Worm (Caenorhabditis elegans) whole organism, midembryonic: ENCODE measurements around the gene gcy-8.

Experiments
- T22C8.4 ChIP-seq: fragments of 200-800 bp; sonication (Bioruptor generic); IDR thresholded peaks from 2 replicates; pipeline ENCODE4 v1.3.6; 2022; ENCODE audit warnings: missing genetic modification characterization, missing compliant biosample characterization
- cog-1 ChIP-seq: sonication (generic microtip); optimal IDR thresholded peaks from 2 replicates; lab custom pipeline; 2016; ENCODE audit warnings: missing genetic modification characterization, missing compliant biosample characterization
- flt-1 ChIP-seq: fragments of 200-800 bp; sonication (Bioruptor generic); IDR thresholded peaks from 2 replicates; pipeline ENCODE4 v1.3.6; 2022; ENCODE audit warnings: missing genetic modification characterization, missing compliant biosample characterization
- klf-2 ChIP-seq: fragments of 200-800 bp; sonication (Bioruptor generic); conservative IDR thresholded peaks from 2 replicates; pipeline ENCODE4 v1.3.6; 2022; ENCODE audit warnings: missing genetic modification reagents, missing genetic modification characterization, missing compliant biosample characterization
- med-1 ChIP-seq: sonication (generic microtip); optimal IDR thresholded peaks from 2 replicates; lab custom pipeline; 2017; ENCODE audit warnings: missing genetic modification characterization, mild to moderate bottlenecking, missing compliant biosample characterization, antibody characterized with exemption, missing genetic modification reagents; ENCODE audit not compliant: insufficient read depth
- ref-1 ChIP-seq: fragments of 200-800 bp; sonication (Bioruptor generic); conservative IDR thresholded peaks from 2 replicates; pipeline ENCODE4 v1.3.6; 2022; ENCODE audit warnings: missing genetic modification reagents, missing genetic modification characterization, missing compliant biosample characterization
- tab-1 ChIP-seq: fragments of 200-800 bp; sonication (Bioruptor generic); IDR thresholded peaks from 2 replicates; pipeline ENCODE4 v1.3.6; 2022; ENCODE audit warnings: missing genetic modification characterization, missing compliant biosample characterization
- ztf-23 ChIP-seq: fragments of 200-800 bp; sonication (Bioruptor generic); IDR thresholded peaks from 2 replicates; pipeline ENCODE4 v1.3.6; 2022; ENCODE audit warnings: missing genetic modification reagents, missing genetic modification characterization, missing compliant biosample characterization
- ztf-29 ChIP-seq: fragments of 200-800 bp; sonication (Bioruptor generic); IDR thresholded peaks from 2 replicates; pipeline ENCODE4 v1.3.6; 2022; ENCODE audit warnings: missing genetic modification reagents, missing genetic modification characterization, missing compliant biosample characterization

gcy-8 gene

ce11 chrIV:7927852-7928251, at the start of gene gcy-8:
Gene gcy-8, plus strand, starts transcription at chrIV:7928152.
- no peak for TF ChIP-seq med-1 (GFP tag; lab: Kevin White, UChicago)
- TF ChIP-seq klf-2 (GFP tag; lab: Robert Waterston, UW): no peak
- no peak for TF ChIP-seq ztf-29 (GFP tag; lab: Robert Waterston, UW)
- no peak for TF ChIP-seq tab-1
- no peak for TF ChIP-seq ref-1 (GFP tag; lab: Robert Waterston, UW)
- TF ChIP-seq cog-1 (tag; lab: Kevin White, UChicago): no peak
- no peak for TF ChIP-seq flt-1 (GFP tag; lab: Robert Waterston, UW)
- no peak for TF ChIP-seq T22C8.4 (GFP tag; lab: Robert Waterston, UW)
- no peak for TF ChIP-seq ztf-23

DNA sequence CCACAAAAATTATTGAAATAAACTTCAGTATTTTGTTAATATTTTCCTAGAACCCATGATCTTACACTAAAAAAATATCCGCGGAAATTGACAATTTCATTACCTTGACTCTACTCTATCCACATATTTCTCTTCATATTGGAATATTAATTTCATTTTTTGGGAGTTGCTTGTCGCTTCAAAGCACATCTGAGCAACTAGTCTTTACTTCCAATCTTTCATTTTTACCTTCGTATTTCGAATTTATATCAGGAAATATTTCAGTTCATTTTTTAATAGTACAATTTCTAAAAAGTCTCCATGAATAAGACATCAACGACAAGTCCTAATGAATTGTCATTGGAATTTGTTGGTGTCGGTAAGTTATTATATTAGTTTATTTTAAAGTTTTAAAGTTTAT, 48.9 kb upstream of the gcy-8 start, which contains the start of gene srt-73:
Gene srt-73 (plus strand): TSS at position 301 of the 400 bp plus-strand sequence.
- TF ChIP-seq T22C8.4 (GFP tag; lab: Robert Waterston, UW): no peak
- no peak for TF ChIP-seq klf-2 (GFP tag; lab: Robert Waterston, UW)
- TF ChIP-seq med-1 (GFP tag; lab: Kevin White, UChicago): no peak

DNA sequence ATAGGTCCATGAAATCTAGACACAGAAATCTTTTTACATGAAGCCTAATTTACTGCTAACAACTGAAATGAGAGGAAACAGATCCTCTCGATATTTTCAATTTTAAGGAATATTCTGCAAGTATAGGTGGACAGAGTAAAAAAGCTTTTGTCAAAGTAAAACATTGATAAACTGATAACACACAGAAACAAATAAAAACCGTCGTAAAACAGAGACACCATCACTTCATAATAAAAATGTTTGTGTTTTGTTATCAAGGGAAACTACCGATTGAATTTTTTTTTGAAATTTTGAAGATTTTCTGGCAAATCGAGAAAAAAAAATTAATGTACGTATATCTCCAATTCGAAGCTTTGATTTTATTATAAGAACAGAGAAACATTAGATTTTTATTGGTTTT, 46.8 kb upstream of the gcy-8 start:
- TF ChIP-seq med-1 (GFP tag; lab: Kevin White, UChicago) (no peak), ztf-29 (GFP tag; lab: Robert Waterston, UW) (no peak), flt-1 (GFP tag; lab: Robert Waterston, UW) (no peak)

- TF ChIP-seq flt-1 (GFP tag; lab: Robert Waterston, UW) (no peak), klf-2 (GFP tag; lab: Robert Waterston, UW) (no peak), med-1 (GFP tag; lab: Kevin White, UChicago) (no peak), tab-1 (no peak), cog-1 (tag; lab: Kevin White, UChicago) (no peak), ztf-29 (GFP tag; lab: Robert Waterston, UW) (no peak), T22C8.4 (GFP tag; lab: Robert Waterston, UW) (no peak), ztf-23 (no peak), ref-1 (GFP tag; lab: Robert Waterston, UW) (no peak)
These were observed 46.2 kb upstream of the gcy-8 start, which contains the start of gene atic-1 for ce11 chrIV:7881726-7882125. Gene atic-1, plus strand, starts transcription at chrIV:7882026.

- TF ChIP-seq flt-1 (GFP tag; lab: Robert Waterston, UW) (no peak), med-1 (GFP tag; lab: Kevin White, UChicago) (no peak), klf-2 (GFP tag; lab: Robert Waterston, UW) (no peak)
These were observed 30.5 kb upstream of the gcy-8 start, which contains the start of gene ilys-4 for ce11 chrIV:7897443-7897842. Gene ilys-4, minus strand, starts transcription at chrIV:7897543.

- TF ChIP-seq flt-1 (GFP tag; lab: Robert Waterston, UW): no peak
- no peak for TF ChIP-seq ztf-23
- TF ChIP-seq ztf-29 (GFP tag; lab: Robert Waterston, UW): no peak
- no peak for TF ChIP-seq klf-2 (GFP tag; lab: Robert Waterston, UW)
- TF ChIP-seq med-1 (GFP tag; lab: Kevin White, UChicago): no peak
- no peak for TF ChIP-seq cog-1 (tag; lab: Kevin White, UChicago)
- no peak for TF ChIP-seq T22C8.4 (GFP tag; lab: Robert Waterston, UW)
- no peak for TF ChIP-seq tab-1
- no peak for TF ChIP-seq ref-1 (GFP tag; lab: Robert Waterston, UW)
These were observed 30.0 kb upstream of the gcy-8 start for ce11 chrIV:7897953-7898352.

DNA sequence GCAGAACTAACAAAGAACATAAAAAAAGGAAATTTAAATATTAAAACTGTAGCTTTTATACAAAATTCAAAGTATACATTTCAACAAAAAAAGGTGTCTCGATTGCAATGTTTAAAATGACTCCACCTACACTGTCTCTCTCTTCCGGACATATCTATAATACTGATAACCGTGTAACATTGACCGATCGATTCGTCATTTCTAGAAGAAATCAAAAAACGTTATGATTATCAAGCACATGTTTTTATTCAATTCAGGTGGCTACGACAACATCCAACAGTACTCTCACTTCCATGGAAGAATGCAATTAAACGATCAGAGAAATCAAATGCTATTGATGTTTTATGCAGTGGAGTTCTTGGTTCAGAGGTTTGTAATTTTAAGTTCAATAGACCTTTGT, 29.5 kb upstream of the gcy-8 start:
- TF ChIP-seq tab-1: no peak
- no peak for TF ChIP-seq flt-1 (GFP tag; lab: Robert Waterston, UW)
- no peak for TF ChIP-seq ref-1 (GFP tag; lab: Robert Waterston, UW)
- TF ChIP-seq ztf-29 (GFP tag; lab: Robert Waterston, UW): no peak
- TF ChIP-seq med-1 (GFP tag; lab: Kevin White, UChicago): no peak
- no peak for TF ChIP-seq ztf-23
- no peak for TF ChIP-seq cog-1 (tag; lab: Kevin White, UChicago)
- TF ChIP-seq klf-2 (GFP tag; lab: Robert Waterston, UW): no peak
- TF ChIP-seq T22C8.4 (GFP tag; lab: Robert Waterston, UW): no peak

DNA sequence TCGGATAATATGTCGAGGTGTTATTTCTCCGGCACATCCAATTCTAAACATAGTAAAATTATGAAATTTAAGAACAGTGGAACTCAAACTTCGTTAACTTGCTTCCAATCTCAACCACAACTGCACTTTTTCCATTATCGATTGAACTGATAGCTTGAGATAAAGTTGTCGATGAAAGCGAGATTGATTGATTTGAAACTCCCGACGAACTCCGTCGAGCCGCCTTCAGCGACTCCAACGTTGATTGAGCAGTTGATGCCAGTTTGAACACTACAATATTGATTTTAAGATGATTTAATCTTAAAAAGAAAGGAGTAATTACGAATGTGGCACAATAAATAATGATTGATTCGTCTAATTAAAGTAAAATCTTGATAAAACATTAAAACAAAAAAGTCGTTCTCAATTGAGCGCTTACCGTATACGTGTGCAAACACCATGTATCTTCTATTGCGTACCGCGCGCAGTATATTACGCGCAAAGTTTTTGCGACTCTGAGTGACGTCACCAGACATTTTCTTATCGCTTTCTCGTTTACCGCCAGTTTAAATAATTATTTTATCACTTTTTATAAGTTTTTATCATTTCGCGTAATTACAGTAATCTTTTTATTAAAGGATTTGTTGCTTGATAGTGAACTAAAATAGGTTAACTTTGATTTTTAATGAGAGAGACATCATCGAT, 25.6 kb upstream of the gcy-8 start, which contains the start of gene arp-11:
Gene arp-11 (minus strand): TSS at position 51 of the 684 bp plus-strand sequence.
- TF ChIP-seq cog-1 (tag; lab: Kevin White, UChicago) (peak; percentile 13), ztf-23 (no peak), ztf-29 (GFP tag; lab: Robert Waterston, UW) (no peak), flt-1 (GFP tag; lab: Robert Waterston, UW) (no peak), klf-2 (GFP tag; lab: Robert Waterston, UW) (no peak), tab-1 (no peak)

- TF ChIP-seq ztf-23 (no peak), cog-1 (tag; lab: Kevin White, UChicago) (peak; percentile 29), flt-1 (GFP tag; lab: Robert Waterston, UW) (no peak)
These were observed 24.6 kb upstream of the gcy-8 start, which contains the start of gene C49H3.6 for ce11 chrIV:7903359-7903758. Gene C49H3.6, plus strand, starts transcription at chrIV:7903738.

DNA sequence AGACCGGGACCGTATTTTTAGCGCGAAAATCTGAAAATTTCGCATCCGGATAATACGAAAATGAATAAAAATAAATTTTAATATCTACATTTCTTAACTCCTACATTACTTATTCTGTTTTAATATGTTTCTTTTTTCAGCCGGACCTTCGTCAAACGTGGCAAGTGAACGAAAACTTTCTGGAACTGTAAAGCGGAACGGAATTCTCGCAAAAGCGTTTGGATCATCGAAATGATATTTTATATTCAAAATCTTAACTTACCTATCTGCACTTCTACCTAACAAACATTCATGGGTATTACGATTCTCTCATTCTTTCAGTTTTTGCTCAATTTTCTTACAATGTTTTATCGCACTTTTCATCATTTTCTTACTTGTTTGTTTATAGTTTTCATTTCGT, 21.3 kb upstream of the gcy-8 start:
- TF ChIP-seq ztf-23 (no peak), ref-1 (GFP tag; lab: Robert Waterston, UW) (no peak), flt-1 (GFP tag; lab: Robert Waterston, UW) (no peak)
